Worm (Caenorhabditis elegans) whole organism, L3 larva: Measurements from ENCODE around the gene sap-140.

ENCODE experiments used
- ZK546.5 ChIP-seq: sonication (generic microtip); optimal IDR thresholded peaks from 2 replicates; lab custom pipeline; 2017; ENCODE audit warnings: missing biosample characterization, missing genetic modification characterization
- aly-2 ChIP-seq: fragments of 150-350 bp; optimal IDR thresholded peaks from 2 replicates; lab custom pipeline; 2014; ENCODE audit warnings: missing biosample characterization, missing genetic modification characterization
- ama-1 ChIP-seq: fragments of 150-350 bp; optimal IDR thresholded peaks from 2 replicates; lab custom pipeline; 2018
- ceh-16 ChIP-seq: sonication (generic microtip); optimal IDR thresholded peaks from 2 replicates; lab custom pipeline; 2017; ENCODE audit warnings: missing biosample characterization, missing genetic modification characterization
- ceh-28 ChIP-seq: fragments of 150-350 bp; optimal IDR thresholded peaks from 2 replicates; lab custom pipeline; 2014; ENCODE audit warnings: missing biosample characterization, missing genetic modification reagents, missing genetic modification characterization
- ceh-82 ChIP-seq: fragments of 150-350 bp; optimal IDR thresholded peaks from 2 replicates; lab custom pipeline; 2014; ENCODE audit warnings: missing biosample characterization, missing genetic modification characterization
- ceh-9 ChIP-seq: sonication (generic microtip); optimal IDR thresholded peaks from 2 replicates; lab custom pipeline; 2018; ENCODE audit warnings: missing biosample characterization, missing genetic modification characterization
- daf-12 ChIP-seq: fragments of 150-350 bp; optimal IDR thresholded peaks from 2 replicates; lab custom pipeline; 2014; ENCODE audit warnings: missing biosample characterization, missing genetic modification reagents, missing genetic modification characterization
- egl-27 ChIP-seq: sonication (generic microtip); optimal IDR thresholded peaks from 4 replicates; lab custom pipeline; 2017; ENCODE audit warnings: missing biosample characterization, missing genetic modification reagents, missing genetic modification characterization
- egl-5 ChIP-seq: fragments of 150-350 bp; optimal IDR thresholded peaks from 2 replicates; lab custom pipeline; 2017; ENCODE audit warnings: missing biosample characterization, missing genetic modification reagents, missing genetic modification characterization, inconsistent platforms
- elt-1 ChIP-seq: fragments of 150-350 bp; optimal IDR thresholded peaks from 2 replicates; lab custom pipeline; 2014; ENCODE audit warnings: missing biosample characterization, missing genetic modification characterization
- elt-2 ChIP-seq: sonication (generic microtip); optimal IDR thresholded peaks from 2 replicates; lab custom pipeline; 2016; ENCODE audit warnings: missing genetic modification reagents, mild to moderate bottlenecking, missing genetic modification characterization, missing compliant biosample characterization
- eor-1 ChIP-seq, 2 experiments: fragments of 150-350 bp; optimal IDR thresholded peaks; 2 replicates each; lab custom pipeline; 2014 to 2018; ENCODE audit warnings: missing biosample characterization in 2 of 2, missing genetic modification characterization in 2 of 2
- fkh-10 ChIP-seq: sonication (generic microtip); optimal IDR thresholded peaks from 2 replicates; lab custom pipeline; 2017; ENCODE audit warnings: missing biosample characterization, missing genetic modification reagents, missing genetic modification characterization
- fkh-2 ChIP-seq: fragments of 150-350 bp; optimal IDR thresholded peaks from 2 replicates; lab custom pipeline; 2014; ENCODE audit warnings: missing biosample characterization, missing genetic modification reagents, missing genetic modification characterization
- fos-1 ChIP-seq: fragments of 150-350 bp; optimal IDR thresholded peaks from 2 replicates; lab custom pipeline; 2014; ENCODE audit warnings: missing biosample characterization, missing genetic modification characterization
- hmg-11 ChIP-seq: sonication (generic microtip); optimal IDR thresholded peaks from 2 replicates; lab custom pipeline; 2016; ENCODE audit warnings: missing genetic modification characterization, missing compliant biosample characterization
- jun-1 ChIP-seq: fragments of 150-350 bp; optimal IDR thresholded peaks from 2 replicates; lab custom pipeline; 2014; ENCODE audit warnings: missing biosample characterization, missing genetic modification reagents, missing genetic modification characterization
- lin-15B ChIP-seq: fragments of 150-350 bp; optimal IDR thresholded peaks from 2 replicates; lab custom pipeline; 2014; ENCODE audit warnings: missing biosample characterization, missing genetic modification characterization
- lin-39 ChIP-seq: fragments of 150-350 bp; optimal IDR thresholded peaks from 2 replicates; lab custom pipeline; 2018; ENCODE audit warnings: missing biosample characterization, missing genetic modification reagents, missing genetic modification characterization
- lsy-12 ChIP-seq: sonication (generic microtip); optimal IDR thresholded peaks from 2 replicates; lab custom pipeline; 2016; ENCODE audit warnings: mild to moderate bottlenecking, missing genetic modification characterization, missing compliant biosample characterization
- mdl-1 ChIP-seq: fragments of 150-350 bp; optimal IDR thresholded peaks from 2 replicates; lab custom pipeline; 2014; ENCODE audit warnings: missing biosample characterization, missing genetic modification characterization
- mml-1 ChIP-seq: fragments of 150-350 bp; sonication (generic microtip); optimal IDR thresholded peaks from 3 replicates; lab custom pipeline; 2014; ENCODE audit warnings: missing biosample characterization, missing genetic modification characterization
- nfya-1 ChIP-seq: sonication (generic microtip); optimal IDR thresholded peaks from 2 replicates; lab custom pipeline; 2017; ENCODE audit warnings: missing genetic modification characterization, mild to moderate bottlenecking, missing compliant biosample characterization, antibody characterized with exemption, moderate library complexity; ENCODE audit not compliant: insufficient read depth
- nhr-11 ChIP-seq: fragments of 150-350 bp; optimal IDR thresholded peaks from 2 replicates; lab custom pipeline; 2014; ENCODE audit warnings: missing biosample characterization, missing genetic modification characterization
- nhr-12 ChIP-seq: fragments of 150-350 bp; optimal IDR thresholded peaks from 2 replicates; lab custom pipeline; 2014; ENCODE audit warnings: missing biosample characterization, missing genetic modification characterization
- nhr-23 ChIP-seq: fragments of 150-350 bp; optimal IDR thresholded peaks from 2 replicates; lab custom pipeline; 2014; ENCODE audit warnings: missing biosample characterization, missing genetic modification reagents, missing genetic modification characterization
- nhr-237 ChIP-seq: fragments of 150-350 bp; optimal IDR thresholded peaks from 2 replicates; lab custom pipeline; 2014; ENCODE audit warnings: missing biosample characterization, missing genetic modification characterization
- nhr-25 ChIP-seq: sonication (generic microtip); optimal IDR thresholded peaks from 2 replicates; lab custom pipeline; 2017; ENCODE audit warnings: missing biosample characterization, missing genetic modification characterization
- nhr-28 ChIP-seq: fragments of 150-350 bp; optimal IDR thresholded peaks from 2 replicates; lab custom pipeline; 2014; ENCODE audit warnings: missing biosample characterization, missing genetic modification characterization
- nhr-43 ChIP-seq: sonication (generic microtip); optimal IDR thresholded peaks from 2 replicates; lab custom pipeline; 2016; ENCODE audit warnings: mild to moderate bottlenecking, missing genetic modification characterization, missing compliant biosample characterization; ENCODE audit not compliant: poor library complexity, severe bottlenecking
- nhr-67 ChIP-seq: fragments of 150-350 bp; optimal IDR thresholded peaks from 2 replicates; lab custom pipeline; 2014; ENCODE audit warnings: missing biosample characterization, missing genetic modification characterization
- nhr-76 ChIP-seq: fragments of 150-350 bp; sonication (generic microtip); optimal IDR thresholded peaks from 5 replicates; lab custom pipeline; 2014; ENCODE audit warnings: missing biosample characterization, missing genetic modification characterization
- nhr-77 ChIP-seq: fragments of 150-350 bp; optimal IDR thresholded peaks from 2 replicates; lab custom pipeline; 2014; ENCODE audit warnings: missing biosample characterization, missing genetic modification characterization
- pqm-1 ChIP-seq: fragments of 150-350 bp; optimal IDR thresholded peaks from 2 replicates; lab custom pipeline; 2017; ENCODE audit warnings: missing biosample characterization, missing genetic modification characterization, inconsistent platforms
- sea-2 ChIP-seq: fragments of 150-350 bp; sonication (generic microtip); optimal IDR thresholded peaks from 4 replicates; lab custom pipeline; 2014; ENCODE audit warnings: missing biosample characterization, missing genetic modification reagents, missing genetic modification characterization
- skn-1 ChIP-seq: fragments of 150-350 bp; optimal IDR thresholded peaks from 2 replicates; lab custom pipeline; 2014; ENCODE audit warnings: missing biosample characterization, missing genetic modification characterization
- snpc-4 ChIP-seq: fragments of 150-350 bp; optimal IDR thresholded peaks from 2 replicates; lab custom pipeline; 2014; ENCODE audit warnings: missing biosample characterization, missing genetic modification characterization
- tbx-2 ChIP-seq: sonication (generic microtip); optimal IDR thresholded peaks from 2 replicates; lab custom pipeline; 2016; ENCODE audit warnings: mild to moderate bottlenecking, missing genetic modification characterization, missing compliant biosample characterization
- unc-39 ChIP-seq: sonication (generic microtip); optimal IDR thresholded peaks from 4 replicates; lab custom pipeline; 2017; ENCODE audit warnings: missing biosample characterization, missing genetic modification characterization
- zag-1 ChIP-seq: fragments of 150-350 bp; optimal IDR thresholded peaks from 2 replicates; lab custom pipeline; 2014; ENCODE audit warnings: missing biosample characterization, missing genetic modification characterization
- ztf-11 ChIP-seq: fragments of 150-350 bp; optimal IDR thresholded peaks from 2 replicates; lab custom pipeline; 2014; ENCODE audit warnings: missing biosample characterization, missing genetic modification characterization
- ztf-4 ChIP-seq: fragments of 150-350 bp; optimal IDR thresholded peaks from 2 replicates; lab custom pipeline; 2014; ENCODE audit warnings: missing biosample characterization, missing genetic modification characterization

Gene sap-140

ce11 chrIII:7506983-7507382 lies 7.4 kb downstream of the sap-140 start:
- TF ChIP-seq skn-1 (tag; lab: Kevin White, UChicago): no peak
- TF ChIP-seq lsy-12 (tag; lab: Kevin White, UChicago): no peak
- no peak for TF ChIP-seq unc-39 (tag; lab: Kevin White, UChicago)
- no peak for TF ChIP-seq egl-27 (tag; lab: Kevin White, UChicago)
- TF ChIP-seq ceh-82 (tag; lab: Kevin White, UChicago): no peak
- TF ChIP-seq aly-2 (tag; lab: Kevin White, UChicago): no peak
- TF ChIP-seq nhr-76: no peak
- TF ChIP-seq ztf-11 (tag; lab: Kevin White, UChicago): no peak
- no peak for TF ChIP-seq fkh-10 (GFP tag; lab: Kevin White, UChicago)
- no peak for TF ChIP-seq ZK546.5 (tag; lab: Kevin White, UChicago)
- TF ChIP-seq ceh-28 (tag; lab: Kevin White, UChicago): no peak
- no peak for TF ChIP-seq elt-1 (tag; lab: Kevin White, UChicago)
- no peak for TF ChIP-seq zag-1 (tag; lab: Kevin White, UChicago)
- no peak for TF ChIP-seq eor-1 (tag; optimal IDR thresholded peaks at IDR 0.05; lab: Kevin White, UChicago)
- TF ChIP-seq hmg-11 (tag; lab: Kevin White, UChicago): no peak
- no peak for TF ChIP-seq nhr-67 (tag; lab: Kevin White, UChicago)
- TF ChIP-seq nhr-25: no peak

DNA sequence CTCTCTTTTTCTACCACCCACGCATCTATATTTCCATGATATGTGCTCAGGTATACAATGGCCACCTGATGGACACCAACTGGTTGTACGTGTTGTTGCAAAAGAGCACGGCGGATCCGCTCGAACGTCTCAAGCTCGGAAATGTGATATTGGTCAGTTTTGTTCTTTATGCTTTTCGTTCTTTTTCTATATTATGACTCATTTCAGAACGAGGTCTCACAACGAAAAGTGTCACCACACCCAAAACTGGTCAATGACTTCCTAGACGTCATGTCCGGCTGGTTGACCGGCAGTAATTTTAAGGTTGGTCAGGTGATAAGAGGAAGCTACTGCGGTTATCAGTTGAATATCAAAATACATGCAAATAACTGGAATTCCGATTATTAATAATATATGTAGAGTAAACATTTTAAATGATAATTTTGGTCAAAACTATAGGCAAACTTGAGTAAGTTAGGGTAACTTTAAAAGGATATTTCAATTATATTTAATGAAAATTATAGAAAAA lies 8.6 kb downstream of the sap-140 start, which contains the start of gene cls-1:
TSS of gene cls-1 (plus strand) at position 51 of the 508 bp plus-strand sequence.
- TF ChIP-seq ceh-28 (tag; lab: Kevin White, UChicago) (no peak), pqm-1 (tag; lab: Kevin White, UChicago) (peak; percentile 43), elt-2 (tag; lab: Kevin White, UChicago) (peak; percentile 25), aly-2 (tag; lab: Kevin White, UChicago) (no peak), nhr-77 (tag; lab: Kevin White, UChicago) (no peak), egl-5 (no peak), ceh-9 (tag; lab: Kevin White, UChicago) (no peak), fkh-2 (tag; lab: Kevin White, UChicago) (no peak), nhr-25 (no peak), lsy-12 (tag; lab: Kevin White, UChicago) (no peak), nhr-67 (tag; lab: Kevin White, UChicago) (no peak)

- no peak for TF ChIP-seq ceh-16 (tag; lab: Kevin White, UChicago)
- TF ChIP-seq ZK546.5 (tag; lab: Kevin White, UChicago): no peak
These were observed 18.9 kb downstream of the sap-140 start, which contains the start of gene clk-2 for ce11 chrIII:7518424-7518823. TSS of gene clk-2 (minus strand) at chrIII:7518524.

ce11 chrIII:7520672-7521071 lies 21.1 kb downstream of the sap-140 start, which contains the start of the genes cux-7 and C07H6.2:
TSS of gene cux-7 (minus strand) at chrIII:7520845.
TSS of gene C07H6.2 (plus strand) at chrIII:7521009.
- no peak for TF ChIP-seq ztf-4
- TF ChIP-seq ceh-28 (tag; lab: Kevin White, UChicago): peak; percentile 79
- peak; percentile 95 for TF ChIP-seq nhr-23 (tag; lab: Kevin White, UChicago)
- TF ChIP-seq elt-2 (tag; lab: Kevin White, UChicago): peak; percentile 52
- no peak for TF ChIP-seq ceh-9 (tag; lab: Kevin White, UChicago)
- no peak for TF ChIP-seq nhr-12
- TF ChIP-seq daf-12 (tag; lab: Kevin White, UChicago): no peak
- TF ChIP-seq pqm-1 (tag; lab: Kevin White, UChicago): peak; percentile 61
- peak; percentile 18 for TF ChIP-seq ceh-16 (tag; lab: Kevin White, UChicago)
- peak; percentile 99 for TF ChIP-seq nhr-43 (tag; lab: Kevin White, UChicago)
- TF ChIP-seq mdl-1 (tag; lab: Kevin White, UChicago): no peak
- peak; percentile 87 for TF ChIP-seq tbx-2
- no peak for TF ChIP-seq mml-1 (tag; lab: Kevin White, UChicago)
- TF ChIP-seq nhr-11: no peak
- peak; percentile 52 for TF ChIP-seq ceh-82 (tag; lab: Kevin White, UChicago)
- no peak for TF ChIP-seq fkh-2 (tag; lab: Kevin White, UChicago)
- TF ChIP-seq nhr-237 (tag; lab: Kevin White, UChicago): no peak
- no peak for TF ChIP-seq aly-2 (tag; lab: Kevin White, UChicago)
- peak; percentile 96 for TF ChIP-seq lin-15B (tag; lab: Kevin White, UChicago)
- TF ChIP-seq nhr-28 (tag; lab: Kevin White, UChicago): no peak
- TF ChIP-seq ama-1 (lab: Kevin White, UChicago): no peak
- peak; percentile 87 for TF ChIP-seq skn-1 (tag; lab: Kevin White, UChicago)
- TF ChIP-seq unc-39 (tag; lab: Kevin White, UChicago): no peak
- TF ChIP-seq jun-1: peak; percentile 77
- TF ChIP-seq sea-2 (GFP tag; lab: Kevin White, UChicago): no peak
- TF ChIP-seq nhr-77 (tag; lab: Kevin White, UChicago): peak; percentile 50
- no peak for TF ChIP-seq nhr-76
- TF ChIP-seq hmg-11 (tag; lab: Kevin White, UChicago): no peak
- TF ChIP-seq nhr-25: peak; percentile 88
- TF ChIP-seq lin-39 (tag; lab: Kevin White, UChicago): peak; percentile 90
- TF ChIP-seq egl-5: peak; percentile 29
- TF ChIP-seq fos-1 (tag; lab: Kevin White, UChicago): no peak
- no peak for TF ChIP-seq eor-1 (tag; optimal IDR thresholded peaks at IDR 0.05; lab: Kevin White, UChicago)
- TF ChIP-seq ZK546.5 (tag; lab: Kevin White, UChicago): no peak
- no peak for TF ChIP-seq ztf-11 (tag; lab: Kevin White, UChicago)
- no peak for TF ChIP-seq fkh-10 (GFP tag; lab: Kevin White, UChicago)
- TF ChIP-seq nfya-1: peak; percentile 91
- peak; percentile 97 for TF ChIP-seq lsy-12 (tag; lab: Kevin White, UChicago)
- TF ChIP-seq snpc-4 (tag; lab: Kevin White, UChicago): peak; percentile 89
